Fruit fly (Drosophila melanogaster): ENCODE results near the gene SWIP.

Gene SWIP

dm6 chrX:16277878-16278506 is 35.5 kb upstream of the SWIP start, which contains the start of gene eas (continued):
- TF ChIP-seq BEAF-32 (GFP tag; optimal IDR thresholded peaks at IDR 0.05) (peak; percentile 87), Dip3 (GFP tag; optimal IDR thresholded peaks at IDR 0.05) (peak; percentile 11), schlank (tag; optimal IDR thresholded peaks at IDR 0.05) (peak; percentile 18), CG7928 (GFP tag; optimal IDR thresholded peaks at IDR 0.05) (no peak), grau (tag; optimal IDR thresholded peaks at IDR 0.05) (no peak), CG3065 (GFP tag; optimal IDR thresholded peaks at IDR 0.05) (no peak), CG13894 (tag; optimal IDR thresholded peaks at IDR 0.05) (peak; percentile 61), Xbp1 (GFP tag; optimal IDR thresholded peaks at IDR 0.05) (peak; percentile 27), CG9437 (GFP tag; optimal IDR thresholded peaks at IDR 0.05) (no peak), CG8478 (optimal IDR thresholded peaks at IDR 0.05) (no peak), repo (GFP tag; optimal IDR thresholded peaks at IDR 0.05) (no peak), D19B (GFP tag; optimal IDR thresholded peaks at IDR 0.05) (no peak), CG42726 (GFP tag; IDR thresholded peaks at IDR 0.05; ENCODE audit: partially characterized antibody) (peak; percentile 79), CG2712 (tag; optimal IDR thresholded peaks at IDR 0.05) (peak; percentile 13), Lim3 (GFP tag; IDR thresholded peaks at IDR 0.05) (no peak), MESR4 (GFP tag; optimal IDR thresholded peaks at IDR 0.05) (peak; percentile 21), Fer3 (tag; optimal IDR thresholded peaks at IDR 0.05) (no peak), bbx (GFP tag; IDR thresholded peaks at IDR 0.05; ENCODE audit: partially characterized antibody) (peak; percentile 70), CG15514 (GFP tag; optimal IDR thresholded peaks at IDR 0.05) (peak; percentile 97), Dfd (GFP tag; optimal IDR thresholded peaks at IDR 0.05) (no peak), CG16863 (GFP tag; optimal IDR thresholded peaks at IDR 0.05) (peak; percentile 30), CG10565 (GFP tag; optimal IDR thresholded peaks at IDR 0.05) (no peak), lilli (GFP tag; optimal IDR thresholded peaks at IDR 0.05) (peak; percentile 43), Med (GFP tag) (peak; percentile 79), Nf-YA (GFP tag; IDR thresholded peaks at IDR 0.05) (no peak), trem (tag; optimal IDR thresholded peaks at IDR 0.05) (peak; percentile 48), CG7786 (GFP tag; optimal IDR thresholded peaks at IDR 0.05) (peak; percentile 1), CG30020 (tag; optimal IDR thresholded peaks at IDR 0.05) (peak; percentile 11), Bgb (GFP tag; IDR thresholded peaks at IDR 0.05; ENCODE audit: partially characterized antibody) (peak; percentile 83), jumu (GFP tag; optimal IDR thresholded peaks at IDR 0.05) (peak; percentile 4), CG17612 (GFP tag; IDR thresholded peaks at IDR 0.05) (no peak), mam (GFP tag; optimal IDR thresholded peaks at IDR 0.05) (peak; percentile 15), rib (GFP tag; IDR thresholded peaks at IDR 0.05) (no peak), CG14860 (GFP tag; IDR thresholded peaks at IDR 0.05; ENCODE audit: partially characterized antibody) (peak; percentile 59), dpn (GFP tag; optimal IDR thresholded peaks at IDR 0.05) (peak in 1 of 2 experiments; percentile 37), Opbp (GFP tag; IDR thresholded peaks at IDR 0.05; ENCODE audit: partially characterized antibody) (peak; percentile 75), kah (GFP tag; optimal IDR thresholded peaks at IDR 0.05) (no peak), CG9797 (GFP tag; optimal IDR thresholded peaks at IDR 0.05) (peak; percentile 88), H15 (GFP tag; IDR thresholded peaks at IDR 0.05) (no peak), inv (GFP tag; IDR thresholded peaks at IDR 0.05; ENCODE audit: partially characterized antibody) (peak; percentile 69), CG6791 (GFP tag; IDR thresholded peaks at IDR 0.05; ENCODE audit: partially characterized antibody) (peak; percentile 77), CG16813 (GFP tag; IDR thresholded peaks at IDR 0.05; ENCODE audit: partially characterized antibody) (peak; percentile 80), nerfin-2 (GFP tag; IDR thresholded peaks at IDR 0.05; ENCODE audit: partially characterized antibody) (peak; percentile 23; the same call in 1 of the 2 replicates), CG15011 (GFP tag; optimal IDR thresholded peaks at IDR 0.05) (no peak), CG13287 (GFP tag; IDR thresholded peaks at IDR 0.05; ENCODE audit: partially characterized antibody) (peak; percentile 79), CG13624 (GFP tag; optimal IDR thresholded peaks at IDR 0.05) (peak; percentile 23), odd (GFP tag; optimal IDR thresholded peaks at IDR 0.05) (no peak), ham (GFP tag; IDR thresholded peaks at IDR 0.05) (no peak), Elba2 (GFP tag; optimal IDR thresholded peaks at IDR 0.05) (peak; percentile 26)
